Worm (Caenorhabditis elegans) whole organism, young adult: ENCODE data around the gene F58G11.4.

ENCODE experiments used
- D2030.7 ChIP-seq: fragments of 200-800 bp; sonication (Bioruptor generic); IDR thresholded peaks from 2 replicates; pipeline ENCODE4 v1.3.6; 2022; ENCODE audit warnings: missing genetic modification reagents, missing genetic modification characterization, missing compliant biosample characterization
- F10E7.11 ChIP-seq: sonication (generic microtip); optimal IDR thresholded peaks from 2 replicates; lab custom pipeline; 2017; ENCODE audit warnings: mild to moderate bottlenecking, missing genetic modification characterization, moderate library complexity, missing compliant biosample characterization
- F52B5.7 ChIP-seq: sonication (generic microtip); optimal IDR thresholded peaks from 2 replicates; lab custom pipeline; 2016; ENCODE audit warnings: mild to moderate bottlenecking, missing genetic modification characterization, missing compliant biosample characterization
- Y67H2A.10 ChIP-seq: fragments of 200-800 bp; sonication (Bioruptor generic); conservative IDR thresholded peaks from 2 replicates; pipeline ENCODE4 v1.3.6; 2022; ENCODE audit warnings: missing genetic modification reagents, missing genetic modification characterization, missing compliant biosample characterization
- ZK185.1 ChIP-seq: sonication (generic microtip); optimal IDR thresholded peaks from 2 replicates; lab custom pipeline; 2016; ENCODE audit warnings: mild to moderate bottlenecking, missing genetic modification characterization, missing compliant biosample characterization; ENCODE audit not compliant: poor library complexity, severe bottlenecking
- akir-1 ChIP-seq: fragments of 200-800 bp; sonication (Bioruptor generic); optimal IDR thresholded peaks from 2 replicates; lab custom pipeline; 2018; ENCODE audit warnings: mild to moderate bottlenecking, missing genetic modification characterization, moderate library complexity, missing compliant biosample characterization
- ama-1 ChIP-seq, 3 experiments: fragments of 150-350 bp in 1 of 3; sonication (generic microtip) in 2 of 3; optimal IDR thresholded peaks; 2 replicates each; lab custom pipeline; 2014 to 2018; ENCODE audit warnings: missing biosample characterization in 2 of 3, missing genetic modification characterization in 2 of 3, missing genetic modification reagents in 2 of 3
- atf-7 ChIP-seq: sonication (generic microtip); optimal IDR thresholded peaks from 2 replicates; lab custom pipeline; 2017; ENCODE audit warnings: mild to moderate bottlenecking, missing genetic modification characterization, missing compliant biosample characterization
- attf-3 ChIP-seq: fragments of 200-800 bp; sonication (Bioruptor generic); conservative IDR thresholded peaks from 2 replicates; pipeline ENCODE4 v1.3.6; 2022; ENCODE audit warnings: missing genetic modification reagents, missing genetic modification characterization, missing compliant biosample characterization
- attf-5 ChIP-seq: fragments of 200-800 bp; sonication (Bioruptor generic); optimal IDR thresholded peaks from 2 replicates; lab custom pipeline; 2018; ENCODE audit warnings: mild to moderate bottlenecking, missing genetic modification characterization, missing compliant biosample characterization
- cebp-1 ChIP-seq, 2 experiments: fragments of 200-800 bp in 1 of 2; sonication (Bioruptor generic) in 1 of 2; sonication (generic microtip) in 1 of 2; IDR thresholded peaks in 1 of 2; optimal IDR thresholded peaks in 1 of 2; 2 replicates each; pipeline versions ENCODE4 v1.3.6 to Lab custom; 2017 to 2022; ENCODE audit warnings: missing compliant biosample characterization in 2 of 2, missing genetic modification characterization in 2 of 2, mild to moderate bottlenecking in 1 of 2, missing genetic modification reagents in 1 of 2, moderate library complexity in 1 of 2
- chd-7 ChIP-seq: sonication (generic microtip); optimal IDR thresholded peaks from 2 replicates; lab custom pipeline; 2016; ENCODE audit warnings: mild to moderate bottlenecking, missing genetic modification characterization, moderate library complexity, missing compliant biosample characterization
- die-1 ChIP-seq: sonication (generic microtip); optimal IDR thresholded peaks from 2 replicates; lab custom pipeline; 2016; ENCODE audit warnings: missing genotype, mild to moderate bottlenecking, missing genetic modification characterization, missing compliant biosample characterization
- dpl-1 ChIP-seq: fragments of 150-350 bp; optimal IDR thresholded peaks from 2 replicates; lab custom pipeline; 2014; ENCODE audit warnings: missing biosample characterization, missing genetic modification reagents, missing genetic modification characterization
- egrh-3 ChIP-seq: fragments of 200-800 bp; sonication (Bioruptor generic); IDR thresholded peaks from 2 replicates; pipeline ENCODE4 v1.3.6; 2022; ENCODE audit warnings: missing genetic modification reagents, missing genetic modification characterization, missing compliant biosample characterization
- gei-17 ChIP-seq: fragments of 200-800 bp; sonication (Bioruptor generic); optimal IDR thresholded peaks from 2 replicates; lab custom pipeline; 2018; ENCODE audit warnings: mild to moderate bottlenecking, missing genetic modification characterization, missing compliant biosample characterization
- hlh-26 ChIP-seq: fragments of 200-800 bp; sonication (Bioruptor generic); conservative IDR thresholded peaks from 2 replicates; pipeline ENCODE4 v1.3.6; 2022; ENCODE audit warnings: missing genetic modification reagents, missing genetic modification characterization, missing compliant biosample characterization
- hmg-1.2 ChIP-seq: fragments of 200-800 bp; sonication (Bioruptor generic); IDR thresholded peaks from 2 replicates; pipeline ENCODE4 v1.3.6; 2022; ENCODE audit warnings: missing genetic modification reagents, missing genetic modification characterization, missing compliant biosample characterization
- let-607 ChIP-seq, 2 experiments: fragments of 200-800 bp in 1 of 2; sonication (Bioruptor generic) in 1 of 2; sonication (generic microtip) in 1 of 2; optimal IDR thresholded peaks; 2 replicates each; lab custom pipeline; 2016 to 2018; ENCODE audit warnings: mild to moderate bottlenecking in 2 of 2, missing compliant biosample characterization in 2 of 2, missing genetic modification characterization in 2 of 2, moderate library complexity in 2 of 2, missing genotype in 1 of 2
- lin-26 ChIP-seq: fragments of 200-800 bp; sonication (Bioruptor generic); IDR thresholded peaks from 2 replicates; pipeline ENCODE4 v1.3.6; 2022; ENCODE audit warnings: missing genetic modification reagents, missing genetic modification characterization, missing compliant biosample characterization
- lin-40 ChIP-seq: sonication (generic microtip); optimal IDR thresholded peaks from 2 replicates; lab custom pipeline; 2016; ENCODE audit warnings: missing genetic modification characterization, mild to moderate bottlenecking, missing compliant biosample characterization, missing genotype, missing genetic modification reagents
- madf-10 ChIP-seq: sonication (generic microtip); optimal IDR thresholded peaks from 2 replicates; lab custom pipeline; 2016; ENCODE audit warnings: mild to moderate bottlenecking, missing genetic modification characterization, missing compliant biosample characterization
- madf-3 ChIP-seq: fragments of 200-800 bp; sonication (Bioruptor generic); IDR thresholded peaks from 2 replicates; pipeline ENCODE4 v1.3.6; 2022; ENCODE audit warnings: missing genetic modification reagents, missing genetic modification characterization, missing compliant biosample characterization
- mes-4 ChIP-seq: sonication (generic microtip); optimal IDR thresholded peaks from 2 replicates; lab custom pipeline; 2016; ENCODE audit warnings: missing genotype, missing genetic modification characterization, missing compliant biosample characterization
- nfya-2 ChIP-seq: fragments of 200-800 bp; sonication (Bioruptor generic); IDR thresholded peaks from 2 replicates; pipeline ENCODE4 v1.3.6; 2022; ENCODE audit warnings: missing genetic modification reagents, missing genetic modification characterization, missing compliant biosample characterization
- nhr-27 ChIP-seq: fragments of 200-800 bp; sonication (Bioruptor generic); optimal IDR thresholded peaks from 2 replicates; lab custom pipeline; 2018; ENCODE audit warnings: mild to moderate bottlenecking, missing genetic modification characterization, moderate library complexity, missing compliant biosample characterization
- pbrm-1 ChIP-seq: fragments of 200-800 bp; sonication (Bioruptor generic); IDR thresholded peaks from 2 replicates; pipeline ENCODE4 v1.3.6; 2022; ENCODE audit warnings: missing genetic modification reagents, missing genetic modification characterization, missing compliant biosample characterization
- pha-4 ChIP-seq: fragments of 150-350 bp; sonication (generic microtip); optimal IDR thresholded peaks from 2 replicates; lab custom pipeline; 2014; ENCODE audit warnings: missing biosample characterization, missing genetic modification reagents, missing genetic modification characterization
- snpc-1.1 ChIP-seq: sonication (generic microtip); optimal IDR thresholded peaks from 2 replicates; lab custom pipeline; 2017; ENCODE audit warnings: missing genetic modification characterization, mild to moderate bottlenecking, missing compliant biosample characterization, antibody characterized with exemption, moderate library complexity, missing genotype, missing genetic modification reagents; ENCODE audit not compliant: insufficient read depth
- snpc-4 ChIP-seq, 5 experiments: fragments of 150-350 bp in 1 of 5; sonication (generic microtip) in 4 of 5; optimal IDR thresholded peaks; 2 replicates each; lab custom pipeline; 2014 to 2018; ENCODE audit warnings: missing genetic modification characterization in 5 of 5, missing biosample characterization in 3 of 5, antibody characterized with exemption in 2 of 5, mild to moderate bottlenecking in 2 of 5, missing compliant biosample characterization in 2 of 5, missing genotype in 2 of 5, moderate library complexity in 2 of 5, missing genetic modification reagents in 1 of 5
- tbp1 ChIP-seq: fragments of 200-800 bp; sonication (Bioruptor generic); optimal IDR thresholded peaks from 2 replicates; lab custom pipeline; 2018; ENCODE audit warnings: mild to moderate bottlenecking, missing genetic modification characterization, missing compliant biosample characterization
- zfh-2 ChIP-seq: fragments of 200-800 bp; sonication (Bioruptor generic); conservative IDR thresholded peaks from 2 replicates; pipeline ENCODE4 v1.3.6; 2022; ENCODE audit warnings: missing genetic modification reagents, missing genetic modification characterization, missing compliant biosample characterization
- zim-3 ChIP-seq: sonication (generic microtip); optimal IDR thresholded peaks from 2 replicates; lab custom pipeline; 2017; ENCODE audit warnings: mild to moderate bottlenecking, missing genetic modification characterization, moderate library complexity, missing compliant biosample characterization
- ztf-26 ChIP-seq: sonication (generic microtip); optimal IDR thresholded peaks from 2 replicates; lab custom pipeline; 2017; ENCODE audit warnings: missing genetic modification characterization, missing compliant biosample characterization

Gene F58G11.4

ce11 chrV:13656346-13657254, 15.8 kb upstream of the F58G11.4 start (continued):
- TF ChIP-seq lin-26 (GFP tag; lab: Robert Waterston, UW) = peak; percentile 62
- TF ChIP-seq attf-3 (GFP tag; lab: Robert Waterston, UW) = no peak
- TF ChIP-seq egrh-3 (GFP tag; lab: Robert Waterston, UW) = no peak
- no peak for TF ChIP-seq attf-5 (GFP tag; lab: Kevin White, UChicago)
- TF ChIP-seq lin-40 (tag; lab: Kevin White, UChicago) = peak; percentile 52
- peak; percentile 29 for TF ChIP-seq die-1
- peak; percentile 2 for TF ChIP-seq F52B5.7 (tag; lab: Kevin White, UChicago)
- TF ChIP-seq F10E7.11 (tag; lab: Kevin White, UChicago) = peak; percentile 6
- TF ChIP-seq nhr-27 = no peak
- peak; percentile 9 for TF ChIP-seq ZK185.1
- TF ChIP-seq atf-7 (tag; lab: Kevin White, UChicago) = peak; percentile 68
- peak; percentile 69 for TF ChIP-seq chd-7 (tag; lab: Kevin White, UChicago)
- TF ChIP-seq pbrm-1 (GFP tag; lab: Robert Waterston, UW) = 0 out of 2 replicates have a peak, but pooled peaks have one; percentile 24
- TF ChIP-seq madf-10 = peak; percentile 47
- no peak for TF ChIP-seq snpc-4 (GFP tag; optimal IDR thresholded peaks at IDR 0.05; lab: Kevin White, UChicago)
- TF ChIP-seq snpc-4 (tag; optimal IDR thresholded peaks at IDR 0.05; lab: Kevin White, UChicago) = peak in 2 of 4 experiments; percentile 25 to 26
- 0 out of 2 replicates have a peak, but pooled peaks have one; percentile 71 for TF ChIP-seq hlh-26 (GFP tag; lab: Robert Waterston, UW)
- TF ChIP-seq mes-4 (tag; lab: Kevin White, UChicago) = no peak
- TF ChIP-seq nfya-2 (GFP tag; lab: Robert Waterston, UW) = 0 out of 2 replicates have a peak, but pooled peaks have one; percentile 11
- TF ChIP-seq zim-3 (tag; lab: Kevin White, UChicago) = no peak
- peak; percentile 33; the same call in 1 of the 2 replicates for TF ChIP-seq cebp-1 (GFP tag; IDR thresholded peaks at IDR 0.05; lab: Robert Waterston, UW)
- TF ChIP-seq cebp-1 (tag; optimal IDR thresholded peaks at IDR 0.05; lab: Kevin White, UChicago) = peak; percentile 43
- no peak for TF ChIP-seq gei-17 (GFP tag; lab: Kevin White, UChicago)
- TF ChIP-seq snpc-1.1 (tag; lab: Kevin White, UChicago) = no peak
- TF ChIP-seq tbp1 (GFP tag; lab: Kevin White, UChicago) = peak; percentile 59
- 0 out of 2 replicates have a peak, but pooled peaks have one; percentile 14 for TF ChIP-seq zfh-2 (GFP tag; lab: Robert Waterston, UW)
- peak; percentile 76; the same call in 1 of the 2 replicates for TF ChIP-seq madf-3
- peak in 1 of 2 experiments; percentile 42 for TF ChIP-seq let-607 (tag; optimal IDR thresholded peaks at IDR 0.05; lab: Kevin White, UChicago)
- no peak for TF ChIP-seq pha-4 (tag; lab: Kevin White, UChicago)
- TF ChIP-seq Y67H2A.10 (GFP tag; lab: Robert Waterston, UW) = no peak
- 0 out of 2 replicates have a peak, but pooled peaks have one; percentile 22 for TF ChIP-seq hmg-1.2 (GFP tag; lab: Robert Waterston, UW)
- peak; percentile 45 for TF ChIP-seq akir-1 (GFP tag; lab: Kevin White, UChicago)
- no peak for TF ChIP-seq D2030.7
- TF ChIP-seq ama-1 (optimal IDR thresholded peaks at IDR 0.05; lab: Kevin White, UChicago) = peak; percentile 76
- no peak for TF ChIP-seq ama-1 (GFP tag; optimal IDR thresholded peaks at IDR 0.05; lab: Kevin White, UChicago)
- peak; percentile 84 for TF ChIP-seq ztf-26 (tag; lab: Kevin White, UChicago)
- no peak for TF ChIP-seq dpl-1 (GFP tag; lab: Kevin White, UChicago)
